Worm (Caenorhabditis elegans) whole organism, young adult: ENCODE measurements around the gene test-1.

ENCODE experiments used
- chd-7 ChIP-seq: sonication (generic microtip); optimal IDR thresholded peaks from 2 replicates; lab custom pipeline; 2016; ENCODE audit warnings: mild to moderate bottlenecking, missing genetic modification characterization, moderate library complexity, missing compliant biosample characterization
- efl-1 ChIP-seq: fragments of 150-350 bp; optimal IDR thresholded peaks from 2 replicates; lab custom pipeline; 2014; ENCODE audit warnings: missing biosample characterization, missing genetic modification reagents, missing genetic modification characterization
- repo-1 ChIP-seq: sonication (generic microtip); optimal IDR thresholded peaks from 2 replicates; lab custom pipeline; 2017; ENCODE audit warnings: mild to moderate bottlenecking, missing genetic modification characterization, missing compliant biosample characterization

- TF ChIP-seq repo-1 (tag; lab: Kevin White, UChicago) (no peak), efl-1 (GFP tag; lab: Kevin White, UChicago) (no peak), chd-7 (tag; lab: Kevin White, UChicago) (no peak)
Measured at ce11 chrIV:2195598-2195997, 58.8 kb downstream of the test-1 start.
